Worm (Caenorhabditis elegans) whole organism, late embryonic: ENCODE measurements around the gene ubc-6.
A peak's percentile ranks its signal among the peaks of the same experiment; 100 is the strongest.

ENCODE experiments used
- C08G9.2 ChIP-seq: sonication (generic microtip); optimal IDR thresholded peaks from 2 replicates; lab custom pipeline; 2016; ENCODE audit warnings: mild to moderate bottlenecking, missing genetic modification characterization, moderate library complexity, missing compliant biosample characterization
- C38D4.7 ChIP-seq: fragments of 200-800 bp; sonication (Bioruptor generic); optimal IDR thresholded peaks from 2 replicates; lab custom pipeline; 2018; ENCODE audit warnings: mild to moderate bottlenecking, missing genetic modification characterization, moderate library complexity, missing compliant biosample characterization
- F13H6.1 ChIP-seq: sonication (generic microtip); optimal IDR thresholded peaks from 2 replicates; lab custom pipeline; 2016; ENCODE audit warnings: missing genetic modification characterization, missing compliant biosample characterization
- ama-1 ChIP-seq: fragments of 150-350 bp; optimal IDR thresholded peaks from 2 replicates; lab custom pipeline; 2014
- ceh-14 ChIP-seq: sonication (generic microtip); optimal IDR thresholded peaks from 2 replicates; lab custom pipeline; 2016; ENCODE audit warnings: missing genotype, missing genetic modification characterization, missing compliant biosample characterization
- ceh-18 ChIP-seq: sonication (generic microtip); optimal IDR thresholded peaks from 2 replicates; lab custom pipeline; 2016; ENCODE audit warnings: missing genetic modification characterization, missing compliant biosample characterization
- ceh-2 ChIP-seq: sonication (generic microtip); optimal IDR thresholded peaks from 2 replicates; lab custom pipeline; 2016; ENCODE audit warnings: missing genotype, missing genetic modification characterization, missing compliant biosample characterization
- ceh-30 ChIP-seq: fragments of 150-350 bp; optimal IDR thresholded peaks from 2 replicates; lab custom pipeline; 2014; ENCODE audit warnings: missing biosample characterization, missing genetic modification characterization
- ceh-31 ChIP-seq: sonication (generic microtip); optimal IDR thresholded peaks from 2 replicates; lab custom pipeline; 2016; ENCODE audit warnings: missing genetic modification characterization, missing compliant biosample characterization
- ceh-34 ChIP-seq: sonication (generic microtip); optimal IDR thresholded peaks from 2 replicates; lab custom pipeline; 2016; ENCODE audit warnings: mild to moderate bottlenecking, missing genetic modification characterization, missing compliant biosample characterization
- ceh-45 ChIP-seq: fragments of 200-800 bp; sonication (Bioruptor generic); IDR thresholded peaks from 2 replicates; pipeline ENCODE4 v1.3.6; 2022; ENCODE audit warnings: missing genetic modification reagents, missing genetic modification characterization, missing compliant biosample characterization
- ceh-6 ChIP-seq: fragments of 200-800 bp; sonication (Bioruptor generic); optimal IDR thresholded peaks from 2 replicates; lab custom pipeline; 2018; ENCODE audit warnings: mild to moderate bottlenecking, missing genetic modification characterization, missing compliant biosample characterization
- ceh-9 ChIP-seq: sonication (generic microtip); optimal IDR thresholded peaks from 2 replicates; lab custom pipeline; 2016; ENCODE audit warnings: mild to moderate bottlenecking, missing genetic modification characterization, inconsistent platforms, missing compliant biosample characterization
- che-1 ChIP-seq: sonication (generic microtip); optimal IDR thresholded peaks from 2 replicates; lab custom pipeline; 2016; ENCODE audit warnings: mild to moderate bottlenecking, missing genetic modification characterization, missing compliant biosample characterization
- dmd-4 ChIP-seq: sonication (generic microtip); optimal IDR thresholded peaks from 2 replicates; lab custom pipeline; 2016; ENCODE audit warnings: borderline replicate concordance, missing genetic modification characterization, missing compliant biosample characterization
- elt-2 ChIP-seq: sonication (generic microtip); optimal IDR thresholded peaks from 2 replicates; lab custom pipeline; 2016; ENCODE audit warnings: missing genetic modification reagents, missing genetic modification characterization, missing compliant biosample characterization
- elt-4 ChIP-seq: sonication (generic microtip); optimal IDR thresholded peaks from 2 replicates; lab custom pipeline; 2016; ENCODE audit warnings: missing genetic modification characterization, missing compliant biosample characterization
- ets-4 ChIP-seq: sonication (generic microtip); optimal IDR thresholded peaks from 2 replicates; lab custom pipeline; 2016; ENCODE audit warnings: missing genetic modification characterization, missing compliant biosample characterization
- fax-1 ChIP-seq: sonication (generic microtip); optimal IDR thresholded peaks from 2 replicates; lab custom pipeline; 2016; ENCODE audit warnings: missing genotype, missing genetic modification characterization, missing compliant biosample characterization
- gmeb-2 ChIP-seq: sonication (generic microtip); optimal IDR thresholded peaks from 2 replicates; lab custom pipeline; 2016; ENCODE audit warnings: missing genetic modification characterization, inconsistent platforms, missing compliant biosample characterization
- hlh-30 ChIP-seq: sonication (generic microtip); optimal IDR thresholded peaks from 2 replicates; lab custom pipeline; 2017; ENCODE audit warnings: antibody characterized with exemption, missing genetic modification characterization, missing compliant biosample characterization; ENCODE audit not compliant: insufficient read depth
- hlh-6 ChIP-seq: sonication (generic microtip); optimal IDR thresholded peaks from 2 replicates; lab custom pipeline; 2016; ENCODE audit warnings: missing genotype, missing genetic modification characterization, missing compliant biosample characterization
- hlh-8 ChIP-seq: sonication (generic microtip); optimal IDR thresholded peaks from 2 replicates; lab custom pipeline; 2016; ENCODE audit warnings: missing genotype, missing genetic modification characterization, missing compliant biosample characterization
- lim-6 ChIP-seq: sonication (generic microtip); optimal IDR thresholded peaks from 2 replicates; lab custom pipeline; 2016; ENCODE audit warnings: missing genetic modification characterization, missing compliant biosample characterization
- lin-11 ChIP-seq: fragments of 200-800 bp; sonication (Bioruptor generic); optimal IDR thresholded peaks from 2 replicates; lab custom pipeline; 2018; ENCODE audit warnings: mild to moderate bottlenecking, missing genetic modification characterization, missing compliant biosample characterization
- madf-2 ChIP-seq: sonication (generic microtip); optimal IDR thresholded peaks from 2 replicates; lab custom pipeline; 2017; ENCODE audit warnings: missing genetic modification characterization, missing compliant biosample characterization
- nfya-1 ChIP-seq: sonication (generic microtip); optimal IDR thresholded peaks from 2 replicates; lab custom pipeline; 2017; ENCODE audit warnings: missing genetic modification characterization, mild to moderate bottlenecking, missing compliant biosample characterization, antibody characterized with exemption, moderate library complexity
- nhr-11 ChIP-seq: fragments of 150-350 bp; optimal IDR thresholded peaks from 2 replicates; lab custom pipeline; 2014; ENCODE audit warnings: missing biosample characterization, missing genetic modification characterization
- nhr-232 ChIP-seq: sonication (generic microtip); optimal IDR thresholded peaks from 2 replicates; lab custom pipeline; 2016; ENCODE audit warnings: missing genetic modification characterization, missing compliant biosample characterization
- pqm-1 ChIP-seq: sonication (generic microtip); optimal IDR thresholded peaks from 2 replicates; lab custom pipeline; 2016; ENCODE audit warnings: missing genetic modification characterization, missing compliant biosample characterization
- ref-2 ChIP-seq: sonication (generic microtip); optimal IDR thresholded peaks from 2 replicates; lab custom pipeline; 2016; ENCODE audit warnings: missing genetic modification characterization, missing compliant biosample characterization
- rnt-1 ChIP-seq: sonication (generic microtip); optimal IDR thresholded peaks from 2 replicates; lab custom pipeline; 2016; ENCODE audit warnings: missing genetic modification characterization, missing compliant biosample characterization
- sdc-2 ChIP-seq: sonication (generic microtip); optimal IDR thresholded peaks from 2 replicates; lab custom pipeline; 2016; ENCODE audit warnings: missing genotype, missing genetic modification characterization, missing compliant biosample characterization
- sox-4 ChIP-seq: sonication (generic microtip); optimal IDR thresholded peaks from 2 replicates; lab custom pipeline; 2017; ENCODE audit warnings: mild to moderate bottlenecking, missing genetic modification characterization, inconsistent platforms, missing compliant biosample characterization
- tbx-2 ChIP-seq: sonication (generic microtip); optimal IDR thresholded peaks from 2 replicates; lab custom pipeline; 2016; ENCODE audit warnings: missing genetic modification characterization, missing compliant biosample characterization
- tbx-7 ChIP-seq: sonication (generic microtip); optimal IDR thresholded peaks from 2 replicates; lab custom pipeline; 2016; ENCODE audit warnings: missing genotype, missing genetic modification characterization, missing compliant biosample characterization
- unc-3 ChIP-seq, 2 experiments: fragments of 200-800 bp in 1 of 2; sonication (Bioruptor generic) in 1 of 2; sonication (generic microtip) in 1 of 2; conservative IDR thresholded peaks in 1 of 2; optimal IDR thresholded peaks in 1 of 2; 2 replicates each; pipeline versions ENCODE4 v1.3.6 to Lab custom; 2016 to 2022; ENCODE audit warnings: missing compliant biosample characterization in 2 of 2, missing genetic modification characterization in 2 of 2, missing genetic modification reagents in 1 of 2
- unc-42 ChIP-seq: sonication (generic microtip); optimal IDR thresholded peaks from 2 replicates; lab custom pipeline; 2016; ENCODE audit warnings: missing genotype, missing genetic modification characterization, missing compliant biosample characterization
- unc-55 ChIP-seq: sonication (generic microtip); optimal IDR thresholded peaks from 2 replicates; lab custom pipeline; 2017; ENCODE audit warnings: missing biosample characterization, missing genetic modification reagents, missing genetic modification characterization
- unc-86 ChIP-seq: sonication (generic microtip); optimal IDR thresholded peaks from 2 replicates; lab custom pipeline; 2016; ENCODE audit warnings: missing genetic modification characterization, missing compliant biosample characterization
- zip-5 ChIP-seq: sonication (generic microtip); optimal IDR thresholded peaks from 2 replicates; lab custom pipeline; 2016; ENCODE audit warnings: missing genetic modification characterization, missing compliant biosample characterization
- ztf-16 ChIP-seq: sonication (generic microtip); optimal IDR thresholded peaks from 2 replicates; lab custom pipeline; 2017; ENCODE audit warnings: missing genetic modification characterization, missing compliant biosample characterization

The ubc-6 gene

ce11 chrII:7478487-7479234, at the start of gene ubc-6, which contains the start of gene aka-1:
TSS of gene ubc-6 (plus strand) at chrII:7479187.
TSS of gene aka-1 (minus strand) at chrII:7478537.
- TF ChIP-seq C38D4.7 (GFP tag; lab: Kevin White, UChicago) (no peak), lim-6 (tag; lab: Kevin White, UChicago) (peak; percentile 64), nhr-232 (tag; lab: Kevin White, UChicago) (no peak), madf-2 (tag; lab: Kevin White, UChicago) (peak; percentile 38), tbx-7 (tag; lab: Kevin White, UChicago) (peak; percentile 55), ztf-16 (tag; lab: Kevin White, UChicago) (peak; percentile 18), sdc-2 (no peak), nfya-1 (peak; percentile 64), ama-1 (lab: Kevin White, UChicago) (no peak), ceh-45 (GFP tag; lab: Robert Waterston, UW) (peak; percentile 44; the same call in 1 of the 2 replicates), C08G9.2 (tag; lab: Kevin White, UChicago) (peak; percentile 68), ceh-30 (tag; lab: Kevin White, UChicago) (no peak), hlh-30 (tag; lab: Kevin White, UChicago) (peak; percentile 69), sox-4 (no peak), zip-5 (peak; percentile 31), ceh-2 (tag; lab: Kevin White, UChicago) (peak; percentile 54), nhr-11 (no peak), ceh-6 (peak; percentile 23), unc-55 (GFP tag; lab: Kevin White, UChicago) (peak; percentile 1), tbx-2 (peak; percentile 90), ceh-14 (tag; lab: Kevin White, UChicago) (peak; percentile 72), hlh-6 (tag; lab: Kevin White, UChicago) (peak; percentile 67), gmeb-2 (tag; lab: Kevin White, UChicago) (peak; percentile 13), ceh-31 (peak; percentile 93), unc-86 (tag; lab: Kevin White, UChicago) (no peak), elt-4 (tag; lab: Kevin White, UChicago) (no peak), ceh-18 (peak; percentile 75), ceh-9 (tag; lab: Kevin White, UChicago) (no peak), hlh-8 (tag; lab: Kevin White, UChicago) (peak; percentile 53), dmd-4 (tag; lab: Kevin White, UChicago) (peak; percentile 63), rnt-1 (tag; lab: Kevin White, UChicago) (peak; percentile 86), F13H6.1 (tag; lab: Kevin White, UChicago) (peak; percentile 55), ref-2 (tag; lab: Kevin White, UChicago) (peak; percentile 84), unc-3 (GFP tag; conservative IDR thresholded peaks at IDR 0.05; lab: Robert Waterston, UW) (0 out of 2 replicates have a peak, but pooled peaks have one; percentile 17), unc-3 (tag; optimal IDR thresholded peaks at IDR 0.05; lab: Kevin White, UChicago) (no peak), fax-1 (peak; percentile 72), unc-42 (tag; lab: Kevin White, UChicago) (peak; percentile 78), ets-4 (tag; lab: Kevin White, UChicago) (peak; percentile 49), pqm-1 (tag; lab: Kevin White, UChicago) (peak; percentile 42), ceh-34 (tag; lab: Kevin White, UChicago) (peak; percentile 70)

ce11 chrII:7432327-7432726, 46.7 kb upstream of the ubc-6 start, which contains the start of gene srd-54:
TSS of gene srd-54 (plus strand) at chrII:7432627.
- TF ChIP-seq madf-2 (tag; lab: Kevin White, UChicago) (no peak), che-1 (tag; lab: Kevin White, UChicago) (no peak), fax-1 (no peak), lin-11 (tag; lab: Kevin White, UChicago) (no peak), ref-2 (tag; lab: Kevin White, UChicago) (no peak), elt-2 (tag; lab: Kevin White, UChicago) (no peak), ceh-14 (tag; lab: Kevin White, UChicago) (no peak)
